Worm (Caenorhabditis elegans) whole organism, late embryonic: ENCODE results near the gene moc-1.

Experiments
- C38D4.7 ChIP-seq: fragments of 200-800 bp; sonication (Bioruptor generic); optimal IDR thresholded peaks from 2 replicates; lab custom pipeline; 2018; ENCODE audit warnings: mild to moderate bottlenecking, missing genetic modification characterization, moderate library complexity, missing compliant biosample characterization
- F13H6.1 ChIP-seq: sonication (generic microtip); optimal IDR thresholded peaks from 2 replicates; lab custom pipeline; 2016; ENCODE audit warnings: missing genetic modification characterization, missing compliant biosample characterization
- K02D7.2 ChIP-seq: sonication (generic microtip); optimal IDR thresholded peaks from 2 replicates; lab custom pipeline; 2017; ENCODE audit warnings: mild to moderate bottlenecking, missing genetic modification characterization, missing compliant biosample characterization
- Y22D7AL.16 ChIP-seq: sonication (generic microtip); optimal IDR thresholded peaks from 2 replicates; lab custom pipeline; 2016; ENCODE audit warnings: missing genetic modification characterization, missing compliant biosample characterization
- ahr-1 ChIP-seq: sonication (generic microtip); optimal IDR thresholded peaks from 2 replicates; lab custom pipeline; 2016; ENCODE audit warnings: missing genetic modification characterization, missing compliant biosample characterization
- ceh-18 ChIP-seq: sonication (generic microtip); optimal IDR thresholded peaks from 2 replicates; lab custom pipeline; 2016; ENCODE audit warnings: missing genetic modification characterization, missing compliant biosample characterization
- ceh-19 ChIP-seq: fragments of 200-800 bp; sonication (Bioruptor generic); optimal IDR thresholded peaks from 2 replicates; lab custom pipeline; 2018; ENCODE audit warnings: mild to moderate bottlenecking, missing genetic modification characterization, missing compliant biosample characterization
- ceh-2 ChIP-seq: sonication (generic microtip); optimal IDR thresholded peaks from 2 replicates; lab custom pipeline; 2016; ENCODE audit warnings: missing genotype, missing genetic modification characterization, missing compliant biosample characterization
- ceh-30 ChIP-seq: fragments of 150-350 bp; optimal IDR thresholded peaks from 2 replicates; lab custom pipeline; 2014; ENCODE audit warnings: missing biosample characterization, missing genetic modification characterization
- ceh-34 ChIP-seq: sonication (generic microtip); optimal IDR thresholded peaks from 2 replicates; lab custom pipeline; 2016; ENCODE audit warnings: mild to moderate bottlenecking, missing genetic modification characterization, missing compliant biosample characterization
- ceh-45 ChIP-seq: fragments of 200-800 bp; sonication (Bioruptor generic); IDR thresholded peaks from 2 replicates; pipeline ENCODE4 v1.3.6; 2022; ENCODE audit warnings: missing genetic modification reagents, missing genetic modification characterization, missing compliant biosample characterization
- che-1 ChIP-seq: sonication (generic microtip); optimal IDR thresholded peaks from 2 replicates; lab custom pipeline; 2016; ENCODE audit warnings: mild to moderate bottlenecking, missing genetic modification characterization, missing compliant biosample characterization
- dve-1 ChIP-seq: sonication (generic microtip); optimal IDR thresholded peaks from 2 replicates; lab custom pipeline; 2017; ENCODE audit warnings: antibody characterized with exemption, mild to moderate bottlenecking, missing genetic modification characterization, missing compliant biosample characterization
- elt-2 ChIP-seq: sonication (generic microtip); optimal IDR thresholded peaks from 2 replicates; lab custom pipeline; 2016; ENCODE audit warnings: missing genetic modification reagents, missing genetic modification characterization, missing compliant biosample characterization
- elt-4 ChIP-seq: sonication (generic microtip); optimal IDR thresholded peaks from 2 replicates; lab custom pipeline; 2016; ENCODE audit warnings: missing genetic modification characterization, missing compliant biosample characterization
- eyg-1 ChIP-seq: sonication (generic microtip); optimal IDR thresholded peaks from 2 replicates; lab custom pipeline; 2016; ENCODE audit warnings: missing genotype, missing genetic modification characterization, missing compliant biosample characterization
- fax-1 ChIP-seq: sonication (generic microtip); optimal IDR thresholded peaks from 2 replicates; lab custom pipeline; 2016; ENCODE audit warnings: missing genotype, missing genetic modification characterization, missing compliant biosample characterization
- gmeb-2 ChIP-seq: sonication (generic microtip); optimal IDR thresholded peaks from 2 replicates; lab custom pipeline; 2016; ENCODE audit warnings: missing genetic modification characterization, inconsistent platforms, missing compliant biosample characterization
- hlh-13 ChIP-seq: fragments of 200-800 bp; sonication (Bioruptor generic); optimal IDR thresholded peaks from 2 replicates; lab custom pipeline; 2018; ENCODE audit warnings: mild to moderate bottlenecking, missing genetic modification characterization, missing compliant biosample characterization
- hlh-6 ChIP-seq: sonication (generic microtip); optimal IDR thresholded peaks from 2 replicates; lab custom pipeline; 2016; ENCODE audit warnings: missing genotype, missing genetic modification characterization, missing compliant biosample characterization
- lim-6 ChIP-seq: sonication (generic microtip); optimal IDR thresholded peaks from 2 replicates; lab custom pipeline; 2016; ENCODE audit warnings: missing genetic modification characterization, missing compliant biosample characterization
- odd-2 ChIP-seq: sonication (generic microtip); optimal IDR thresholded peaks from 2 replicates; lab custom pipeline; 2017; ENCODE audit warnings: antibody characterized with exemption, mild to moderate bottlenecking, missing genetic modification characterization, missing compliant biosample characterization
- pat-9 ChIP-seq: fragments of 200-800 bp; sonication (Bioruptor generic); optimal IDR thresholded peaks from 2 replicates; lab custom pipeline; 2018; ENCODE audit warnings: mild to moderate bottlenecking, missing genetic modification characterization, moderate library complexity, missing compliant biosample characterization
- pqm-1 ChIP-seq: sonication (generic microtip); optimal IDR thresholded peaks from 2 replicates; lab custom pipeline; 2016; ENCODE audit warnings: missing genetic modification characterization, missing compliant biosample characterization
- ref-2 ChIP-seq: sonication (generic microtip); optimal IDR thresholded peaks from 2 replicates; lab custom pipeline; 2016; ENCODE audit warnings: missing genetic modification characterization, missing compliant biosample characterization
- sdc-2 ChIP-seq: sonication (generic microtip); optimal IDR thresholded peaks from 2 replicates; lab custom pipeline; 2016; ENCODE audit warnings: missing genotype, missing genetic modification characterization, missing compliant biosample characterization
- sox-4 ChIP-seq: sonication (generic microtip); optimal IDR thresholded peaks from 2 replicates; lab custom pipeline; 2017; ENCODE audit warnings: mild to moderate bottlenecking, missing genetic modification characterization, inconsistent platforms, missing compliant biosample characterization
- syd-9 ChIP-seq: sonication (generic microtip); optimal IDR thresholded peaks from 2 replicates; lab custom pipeline; 2016; ENCODE audit warnings: mild to moderate bottlenecking, missing genetic modification characterization, moderate library complexity, missing compliant biosample characterization
- tbx-2 ChIP-seq: sonication (generic microtip); optimal IDR thresholded peaks from 2 replicates; lab custom pipeline; 2016; ENCODE audit warnings: missing genetic modification characterization, missing compliant biosample characterization
- tbx-7 ChIP-seq: sonication (generic microtip); optimal IDR thresholded peaks from 2 replicates; lab custom pipeline; 2016; ENCODE audit warnings: missing genotype, missing genetic modification characterization, missing compliant biosample characterization
- ttx-3 ChIP-seq: sonication (generic microtip); optimal IDR thresholded peaks from 2 replicates; lab custom pipeline; 2016; ENCODE audit warnings: missing genetic modification reagents, missing genetic modification characterization, missing compliant biosample characterization
- unc-3 ChIP-seq, 2 experiments: fragments of 200-800 bp in 1 of 2; sonication (Bioruptor generic) in 1 of 2; sonication (generic microtip) in 1 of 2; conservative IDR thresholded peaks in 1 of 2; optimal IDR thresholded peaks in 1 of 2; 2 replicates each; pipeline versions ENCODE4 v1.3.6 to Lab custom; 2016 to 2022; ENCODE audit warnings: missing compliant biosample characterization in 2 of 2, missing genetic modification characterization in 2 of 2, missing genetic modification reagents in 1 of 2
- unc-42 ChIP-seq: sonication (generic microtip); optimal IDR thresholded peaks from 2 replicates; lab custom pipeline; 2016; ENCODE audit warnings: missing genotype, missing genetic modification characterization, missing compliant biosample characterization
- unc-55 ChIP-seq: sonication (generic microtip); optimal IDR thresholded peaks from 2 replicates; lab custom pipeline; 2017; ENCODE audit warnings: missing biosample characterization, missing genetic modification reagents, missing genetic modification characterization
- ztf-16 ChIP-seq: sonication (generic microtip); optimal IDR thresholded peaks from 2 replicates; lab custom pipeline; 2017; ENCODE audit warnings: missing genetic modification characterization, missing compliant biosample characterization

Gene moc-1

ce11 chrX:10146592-10146991 is 8.2 kb upstream of the moc-1 start, which contains the start of gene unc-115 (continued):
- TF ChIP-seq ahr-1 (tag; lab: Kevin White, UChicago) (no peak), lim-6 (tag; lab: Kevin White, UChicago) (peak; percentile 18), C38D4.7 (GFP tag; lab: Kevin White, UChicago) (no peak), ztf-16 (tag; lab: Kevin White, UChicago) (no peak), unc-55 (GFP tag; lab: Kevin White, UChicago) (peak; percentile 96), sox-4 (tag; lab: Kevin White, UChicago) (no peak), eyg-1 (peak; percentile 61), tbx-7 (tag; lab: Kevin White, UChicago) (peak; percentile 14), tbx-2 (tag; lab: Kevin White, UChicago) (peak; percentile 92), unc-42 (peak; percentile 97), dve-1 (tag; lab: Kevin White, UChicago) (no peak), Y22D7AL.16 (tag; lab: Kevin White, UChicago) (no peak), che-1 (tag; lab: Kevin White, UChicago) (peak; percentile 3), ref-2 (tag; lab: Kevin White, UChicago) (peak; percentile 93), ceh-30 (no peak), fax-1 (tag; lab: Kevin White, UChicago) (no peak)

DNA sequence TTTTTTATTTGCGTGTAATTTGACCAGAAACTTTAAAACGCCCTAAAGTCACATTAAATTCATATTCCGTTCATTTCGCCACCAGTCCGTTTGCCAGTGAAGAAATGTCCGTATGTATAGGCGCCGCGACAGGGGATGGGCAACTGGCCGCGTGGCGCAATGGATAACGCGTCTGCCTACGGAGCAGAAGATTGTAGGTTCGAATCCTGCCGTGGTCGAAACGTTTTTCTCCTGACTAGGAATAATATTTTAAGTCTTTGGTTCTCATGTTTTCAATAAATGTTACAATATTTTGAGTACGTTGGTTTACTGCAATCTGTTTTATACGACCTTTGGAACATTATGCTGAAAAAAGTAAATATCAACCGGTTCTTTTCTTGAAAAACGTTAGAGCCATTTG is 6.6 kb upstream of the moc-1 start:
- TF ChIP-seq eyg-1 (no peak), ceh-45 (0 out of 2 replicates have a peak, but pooled peaks have one; percentile 49), ceh-34 (tag; lab: Kevin White, UChicago) (no peak), syd-9 (peak; percentile 41), sox-4 (tag; lab: Kevin White, UChicago) (peak; percentile 53), dve-1 (tag; lab: Kevin White, UChicago) (peak; percentile 38), ztf-16 (tag; lab: Kevin White, UChicago) (no peak), gmeb-2 (tag; lab: Kevin White, UChicago) (peak; percentile 47), ceh-19 (GFP tag; lab: Kevin White, UChicago) (peak; percentile 8), C38D4.7 (GFP tag; lab: Kevin White, UChicago) (peak; percentile 15), ceh-2 (tag; lab: Kevin White, UChicago) (no peak), F13H6.1 (peak; percentile 22), pqm-1 (tag; lab: Kevin White, UChicago) (peak; percentile 46), hlh-13 (GFP tag; lab: Kevin White, UChicago) (peak; percentile 1), odd-2 (tag; lab: Kevin White, UChicago) (no peak), unc-3 (GFP tag; conservative IDR thresholded peaks at IDR 0.05; lab: Robert Waterston, UW) (0 out of 2 replicates have a peak, but pooled peaks have one; percentile 25), unc-3 (tag; optimal IDR thresholded peaks at IDR 0.05; lab: Kevin White, UChicago) (no peak), pat-9 (tag; lab: Kevin White, UChicago) (peak; percentile 53), elt-2 (tag; lab: Kevin White, UChicago) (peak; percentile 36), elt-4 (tag; lab: Kevin White, UChicago) (no peak), K02D7.2 (tag; lab: Kevin White, UChicago) (no peak), che-1 (tag; lab: Kevin White, UChicago) (peak; percentile 54), hlh-6 (tag; lab: Kevin White, UChicago) (no peak), Y22D7AL.16 (tag; lab: Kevin White, UChicago) (peak; percentile 14), ceh-18 (peak; percentile 49), ttx-3 (tag; lab: Kevin White, UChicago) (peak; percentile 28), fax-1 (tag; lab: Kevin White, UChicago) (peak; percentile 8), sdc-2 (tag; lab: Kevin White, UChicago) (peak; percentile 17)

ce11 chrX:10141963-10142431 is 3.6 kb upstream of the moc-1 start, which contains the start of gene oac-14:
Gene oac-14, minus strand, starts transcription at chrX:10142013.
- TF ChIP-seq ref-2 (tag; lab: Kevin White, UChicago) (no peak), elt-2 (tag; lab: Kevin White, UChicago) (peak; percentile 54)
